Worm (Caenorhabditis elegans) whole organism, L1 larva: ENCODE data around the gene K02E10.7.

Experiments used
- ceh-82 ChIP-seq, 3 experiments: fragments of 150-350 bp in 1 of 3; sonication (generic microtip) in 2 of 3; optimal IDR thresholded peaks; 2 replicates each; lab custom pipeline; 2014 to 2017; ENCODE audit warnings: missing biosample characterization in 3 of 3, missing genetic modification characterization in 3 of 3
- ceh-90 ChIP-seq: sonication (generic microtip); optimal IDR thresholded peaks from 2 replicates; lab custom pipeline; 2016; ENCODE audit warnings: missing genetic modification characterization, missing compliant biosample characterization
- dpl-1 ChIP-seq, 3 experiments: fragments of 150-350 bp in 2 of 3; sonication (generic microtip) in 1 of 3; optimal IDR thresholded peaks; 2 replicates each; lab custom pipeline; 2014 to 2017; ENCODE audit warnings: missing biosample characterization in 3 of 3, missing genetic modification characterization in 3 of 3, missing genetic modification reagents in 3 of 3
- dsc-1 ChIP-seq: sonication (generic microtip); optimal IDR thresholded peaks from 2 replicates; lab custom pipeline; 2016; ENCODE audit warnings: mild to moderate bottlenecking, missing genetic modification characterization, missing compliant biosample characterization
- elt-3 ChIP-seq, 6 experiments: fragments of 150-350 bp in 1 of 6; sonication (generic microtip); optimal IDR thresholded peaks; 2 replicates each; lab custom pipeline; 2017 to 2018; ENCODE audit warnings: missing biosample characterization in 6 of 6, missing genetic modification characterization in 6 of 6, inconsistent platforms in 1 of 6
- fkh-10 ChIP-seq: sonication (generic microtip); optimal IDR thresholded peaks from 2 replicates; lab custom pipeline; 2017; ENCODE audit warnings: missing biosample characterization, missing genetic modification reagents, missing genetic modification characterization
- irx-1 ChIP-seq: sonication (generic microtip); optimal IDR thresholded peaks from 2 replicates; lab custom pipeline; 2016; ENCODE audit warnings: missing genetic modification characterization, missing compliant biosample characterization
- lin-13 ChIP-seq: fragments of 150-350 bp; optimal IDR thresholded peaks from 2 replicates; lab custom pipeline; 2014; ENCODE audit warnings: missing biosample characterization, missing genetic modification reagents, missing genetic modification characterization
- nhr-20 ChIP-seq: sonication (generic microtip); optimal IDR thresholded peaks from 2 replicates; lab custom pipeline; 2016; ENCODE audit warnings: mild to moderate bottlenecking, missing genetic modification characterization, missing compliant biosample characterization
- nhr-28 ChIP-seq: fragments of 150-350 bp; optimal IDR thresholded peaks from 2 replicates; lab custom pipeline; 2014; ENCODE audit warnings: missing biosample characterization, missing genetic modification characterization

- TF ChIP-seq nhr-20 = no peak
- no peak for TF ChIP-seq nhr-28 (tag; lab: Kevin White, UChicago)
- TF ChIP-seq fkh-10 = no peak
- TF ChIP-seq elt-3 (tag; optimal IDR thresholded peaks at IDR 0.05; lab: Kevin White, UChicago) = no peak
- no peak for TF ChIP-seq lin-13 (GFP tag; lab: Kevin White, UChicago)
- no peak for TF ChIP-seq ceh-90 (tag; lab: Kevin White, UChicago)
- TF ChIP-seq ceh-82 (tag; optimal IDR thresholded peaks at IDR 0.05; lab: Kevin White, UChicago) = no peak
- TF ChIP-seq dpl-1 (GFP tag; optimal IDR thresholded peaks at IDR 0.05; lab: Kevin White, UChicago) = no peak
- no peak for TF ChIP-seq dsc-1 (tag; lab: Kevin White, UChicago)
- no peak for TF ChIP-seq irx-1 (tag; lab: Kevin White, UChicago)
Observed at ce11 chrX:2508449-2508848, at the start of gene K02E10.7.
